Fruit fly (Drosophila melanogaster): ENCODE data around the gene CG15425.

DNA sequence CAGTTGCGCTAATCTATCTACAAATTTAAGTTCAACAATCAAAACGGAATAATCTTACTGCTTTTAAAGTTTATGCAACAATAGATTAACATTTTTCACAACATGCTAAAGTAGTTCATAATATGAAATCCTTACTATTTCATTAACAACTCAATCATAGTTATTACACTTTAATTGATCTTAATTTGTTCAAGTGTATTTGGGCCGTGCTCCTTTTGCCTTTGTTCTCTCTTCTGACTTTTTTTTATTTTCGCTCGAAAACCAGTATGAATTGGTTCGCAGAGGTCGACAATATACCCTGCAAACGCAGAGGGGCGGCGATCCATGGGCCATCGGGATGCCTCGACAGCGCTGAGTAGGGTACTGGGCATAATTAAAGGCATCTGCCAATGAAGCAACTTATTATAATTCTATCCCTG lies 46.0 kb upstream of the CG15425 start:
- TF ChIP-seq rn (GFP tag; IDR thresholded peaks at IDR 0.05) (no peak), Pif1A (GFP tag; optimal IDR thresholded peaks at IDR 0.05) (no peak), CG12605 (GFP tag; IDR thresholded peaks at IDR 0.05) (no peak), CG32121 (GFP tag; IDR thresholded peaks at IDR 0.05) (no peak), CG34367 (tag; optimal IDR thresholded peaks at IDR 0.05) (peak; percentile 82), fd96Ca (GFP tag; IDR thresholded peaks at IDR 0.05) (peak; percentile 38; the same call in 1 of the 3 replicates), EcR (GFP tag; optimal IDR thresholded peaks at IDR 0.05) (peak; percentile 58), CG13204 (GFP tag; optimal IDR thresholded peaks at IDR 0.05) (peak; percentile 73)
